Fruit fly (Drosophila melanogaster) whole organism, prepupa: Measurements from ENCODE around the gene Btnd.

Experiments used
- Blimp-1 ChIP-seq: fragments of 200-800 bp; sonication (Bioruptor generic); optimal IDR thresholded peaks from 3 replicates; lab custom pipeline; 2017; ENCODE audit warnings: missing biosample characterization, missing genetic modification characterization, mild to moderate bottlenecking, moderate library complexity, missing genetic modification reagents
- CG11762 ChIP-seq: fragments of 200-800 bp; sonication (Bioruptor generic); optimal IDR thresholded peaks from 3 replicates; lab custom pipeline; 2016; ENCODE audit warnings: missing biosample characterization, missing genetic modification characterization; ENCODE audit not compliant: insufficient read depth
- CG3032 ChIP-seq: fragments of 200-800 bp; optimal IDR thresholded peaks from 2 replicates; lab custom pipeline; 2019; ENCODE audit warnings: missing biosample characterization, mild to moderate bottlenecking, missing genetic modification characterization, moderate library complexity
- CG31627 ChIP-seq: fragments of 200-800 bp; sonication (Bioruptor generic); optimal IDR thresholded peaks from 3 replicates; lab custom pipeline; 2016; ENCODE audit warnings: missing biosample characterization, missing genetic modification characterization
- CG32006 ChIP-seq: fragments of 200-800 bp; sonication (Bioruptor generic); optimal IDR thresholded peaks from 3 replicates; lab custom pipeline; 2017; ENCODE audit warnings: missing biosample characterization, mild to moderate bottlenecking, missing genetic modification characterization
- CG34406 ChIP-seq: fragments of 200-800 bp; sonication (Bioruptor generic); optimal IDR thresholded peaks from 3 replicates; lab custom pipeline; 2016; ENCODE audit warnings: missing biosample characterization, missing genetic modification characterization
- CG6163 ChIP-seq: fragments of 200-800 bp; sonication (Bioruptor generic); IDR thresholded peaks from 3 replicates; pipeline ENCODE4 v1.3.6; 2022; ENCODE audit warnings: missing biosample characterization, missing genetic modification characterization
- CG6854 ChIP-seq: fragments of 200-800 bp; sonication (Bioruptor generic); optimal IDR thresholded peaks from 2 replicates; lab custom pipeline; 2017; ENCODE audit warnings: missing biosample characterization, mild to moderate bottlenecking, missing genetic modification characterization
- CG8119 ChIP-seq: fragments of 200-800 bp; sonication (Bioruptor generic); IDR thresholded peaks from 3 replicates; pipeline ENCODE4 v1.3.6; 2022; ENCODE audit warnings: missing biosample characterization, missing genetic modification characterization
- CG8319 ChIP-seq: fragments of 200-800 bp; sonication (Bioruptor generic); optimal IDR thresholded peaks from 3 replicates; lab custom pipeline; 2016; ENCODE audit warnings: missing biosample characterization, missing genetic modification characterization
- CG8632 ChIP-seq: fragments of 200-800 bp; sonication (Bioruptor generic); optimal IDR thresholded peaks from 3 replicates; lab custom pipeline; 2016; ENCODE audit warnings: missing biosample characterization, missing genetic modification characterization
- CG9139 ChIP-seq: fragments of 200-800 bp; sonication (Bioruptor generic); optimal IDR thresholded peaks from 3 replicates; lab custom pipeline; 2017; ENCODE audit warnings: missing biosample characterization, mild to moderate bottlenecking, missing genetic modification characterization
- Eip75B ChIP-seq: fragments of 200-800 bp; sonication (Bioruptor generic); optimal IDR thresholded peaks from 3 replicates; lab custom pipeline; 2016; ENCODE audit warnings: missing biosample characterization, missing genetic modification characterization
- Eip78C ChIP-seq: fragments of 200-800 bp; sonication (Bioruptor generic); peaks from one replicate; lab custom pipeline; 2016; ENCODE audit warnings: missing biosample characterization, missing genetic modification characterization
- Hr4 ChIP-seq: fragments of 200-800 bp; sonication (Bioruptor generic); optimal IDR thresholded peaks from 3 replicates; lab custom pipeline; 2016; ENCODE audit warnings: missing biosample characterization, missing genetic modification characterization
- Met ChIP-seq: fragments of 200-800 bp; sonication (Bioruptor generic); optimal IDR thresholded peaks from 3 replicates; lab custom pipeline; 2016; ENCODE audit warnings: missing biosample characterization, missing genetic modification characterization
- OdsH ChIP-seq: fragments of 200-800 bp; sonication (Bioruptor generic); optimal IDR thresholded peaks from 3 replicates; lab custom pipeline; 2016; ENCODE audit warnings: missing biosample characterization, missing genetic modification characterization
- Smox ChIP-seq: fragments of 200-800 bp; sonication (Bioruptor generic); optimal IDR thresholded peaks from 3 replicates; lab custom pipeline; 2016; ENCODE audit warnings: missing biosample characterization, missing genetic modification characterization
- Sox14 ChIP-seq: fragments of 200-800 bp; sonication (Bioruptor generic); optimal IDR thresholded peaks from 3 replicates; lab custom pipeline; 2016; ENCODE audit warnings: missing biosample characterization, missing genetic modification characterization
- Sox15 ChIP-seq: fragments of 200-800 bp; sonication (Bioruptor generic); optimal IDR thresholded peaks from 3 replicates; lab custom pipeline; 2016; ENCODE audit warnings: missing biosample characterization, missing genetic modification characterization
- achi ChIP-seq: fragments of 200-800 bp; sonication (Bioruptor generic); optimal IDR thresholded peaks from 3 replicates; lab custom pipeline; 2016; ENCODE audit warnings: missing biosample characterization, missing genetic modification characterization
- acj6 ChIP-seq: fragments of 200-800 bp; sonication (Bioruptor generic); optimal IDR thresholded peaks from 3 replicates; lab custom pipeline; 2016; ENCODE audit warnings: missing biosample characterization, missing genetic modification characterization
- dac ChIP-seq: fragments of 200-800 bp; sonication (Bioruptor generic); optimal IDR thresholded peaks from 2 replicates; lab custom pipeline; 2017; ENCODE audit warnings: missing biosample characterization, mild to moderate bottlenecking, missing genetic modification characterization
- dsx ChIP-seq: fragments of 200-800 bp; optimal IDR thresholded peaks from 3 replicates; lab custom pipeline; 2019; ENCODE audit warnings: missing biosample characterization, mild to moderate bottlenecking, missing genetic modification characterization, moderate library complexity; ENCODE audit not compliant: poor library complexity, severe bottlenecking
- eg ChIP-seq: fragments of 200-800 bp; sonication (Bioruptor generic); IDR thresholded peaks from 3 replicates; pipeline ENCODE4 v1.3.6; 2022; ENCODE audit warnings: missing biosample characterization, missing genetic modification characterization
- esn ChIP-seq: fragments of 200-800 bp; sonication (Bioruptor generic); optimal IDR thresholded peaks from 2 replicates; lab custom pipeline; 2016; ENCODE audit warnings: missing biosample characterization, mild to moderate bottlenecking, missing genetic modification characterization, moderate library complexity
- fkh ChIP-seq: fragments of 200-800 bp; sonication (Bioruptor generic); optimal IDR thresholded peaks from 3 replicates; lab custom pipeline; 2017; ENCODE audit warnings: missing biosample characterization, mild to moderate bottlenecking, missing genetic modification characterization, moderate library complexity
- lz ChIP-seq: fragments of 200-800 bp; sonication (Bioruptor generic); optimal IDR thresholded peaks from 3 replicates; lab custom pipeline; 2016; ENCODE audit warnings: missing biosample characterization, missing genetic modification characterization
- salr ChIP-seq, 2 experiments: fragments of 200-800 bp; sonication (Bioruptor generic); optimal IDR thresholded peaks; 3 replicates each; lab custom pipeline; 2016 to 2018; ENCODE audit warnings: missing biosample characterization in 2 of 2, missing genetic modification characterization in 2 of 2, mild to moderate bottlenecking in 1 of 2
- topi ChIP-seq: fragments of 200-800 bp; sonication (Bioruptor generic); optimal IDR thresholded peaks from 3 replicates; lab custom pipeline; 2016; ENCODE audit warnings: missing biosample characterization, missing genetic modification characterization
- vri ChIP-seq: fragments of 200-800 bp; sonication (Bioruptor generic); optimal IDR thresholded peaks from 3 replicates; lab custom pipeline; 2016; ENCODE audit warnings: missing biosample characterization, mild to moderate bottlenecking, missing genetic modification characterization

Btnd gene

DNA sequence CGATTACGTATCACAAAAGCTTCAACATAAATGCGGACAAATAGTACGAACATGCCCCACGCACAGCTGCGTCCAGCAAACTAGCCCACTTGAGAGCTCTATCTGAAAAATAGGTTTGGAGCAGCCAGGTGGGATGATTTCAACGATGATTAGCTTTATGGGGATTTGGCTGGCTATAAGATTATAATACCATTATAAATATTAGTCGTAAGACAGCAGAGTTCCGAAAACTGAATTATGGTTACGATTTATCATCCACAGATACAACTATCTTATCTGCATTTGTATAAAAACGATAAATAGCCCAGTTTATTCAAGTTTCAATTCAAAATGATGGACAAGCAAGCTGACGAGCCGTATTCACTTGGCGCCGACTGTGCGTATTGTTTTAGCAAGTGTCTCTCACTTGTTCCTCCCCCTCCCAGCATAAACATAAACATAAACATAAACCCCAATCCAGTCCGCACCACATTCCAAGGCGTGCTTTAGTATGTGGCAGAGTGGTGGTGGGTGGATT, 44.5 kb upstream of the Btnd start (continued):
- peak; percentile 68 for TF ChIP-seq fkh
- TF ChIP-seq CG34406 (GFP tag; lab: Kevin White, UChicago): no peak
- no peak for TF ChIP-seq CG6854 (GFP tag; lab: Kevin White, UChicago)
- peak; percentile 53; the same call in 2 of the 3 replicates for TF ChIP-seq eg (GFP tag; lab: Robert Waterston, UW)
- no peak for TF ChIP-seq CG8632 (GFP tag; lab: Kevin White, UChicago)
- peak; percentile 55 for TF ChIP-seq dac (GFP tag; lab: Kevin White, UChicago)
- no peak for TF ChIP-seq Blimp-1
- peak; percentile 67 for TF ChIP-seq Hr4 (GFP tag; lab: Kevin White, UChicago)
- peak; percentile 15 for TF ChIP-seq CG11762 (GFP tag; lab: Kevin White, UChicago)
- TF ChIP-seq CG6163 (GFP tag; lab: Robert Waterston, UW): no peak
- peak; percentile 64; the same call in 2 of the 3 replicates for TF ChIP-seq CG8119 (GFP tag; lab: Robert Waterston, UW)
- TF ChIP-seq Eip75B (GFP tag; lab: Kevin White, UChicago): peak; percentile 16
- peak; percentile 5 for TF ChIP-seq Met
- TF ChIP-seq CG8319 (GFP tag; lab: Kevin White, UChicago): peak; percentile 14

DNA sequence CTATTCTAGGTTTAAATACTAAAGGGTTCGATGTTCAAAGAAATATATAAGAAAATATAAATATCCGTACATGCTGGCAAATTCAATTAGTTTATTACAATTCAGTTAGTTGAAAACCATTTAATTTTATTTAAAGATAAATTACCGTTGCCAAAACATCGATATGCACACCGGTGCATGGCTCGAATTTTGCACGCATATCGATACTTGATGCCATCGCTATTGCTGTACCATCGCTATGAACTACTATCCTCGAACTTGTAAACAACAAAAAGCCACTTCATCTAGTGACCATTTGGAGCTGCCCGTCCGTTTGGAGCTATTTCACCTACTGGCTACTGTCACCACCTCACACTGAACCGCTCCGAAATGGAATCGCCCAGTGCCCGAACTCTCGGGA, 41.8 kb upstream of the Btnd start, which contains the start of gene Josd:
Gene Josd (plus strand): TSS at position 270 of the 400 bp plus-strand sequence.
- TF ChIP-seq Eip78C (peak; percentile 47), eg (GFP tag; lab: Robert Waterston, UW) (0 out of 3 replicates have a peak, but pooled peaks have one; percentile 18), topi (GFP tag; lab: Kevin White, UChicago) (peak; percentile 17), esn (GFP tag; lab: Kevin White, UChicago) (peak; percentile 30), lz (GFP tag; lab: Kevin White, UChicago) (no peak), Sox14 (GFP tag; lab: Kevin White, UChicago) (no peak), fkh (peak; percentile 37)

DNA sequence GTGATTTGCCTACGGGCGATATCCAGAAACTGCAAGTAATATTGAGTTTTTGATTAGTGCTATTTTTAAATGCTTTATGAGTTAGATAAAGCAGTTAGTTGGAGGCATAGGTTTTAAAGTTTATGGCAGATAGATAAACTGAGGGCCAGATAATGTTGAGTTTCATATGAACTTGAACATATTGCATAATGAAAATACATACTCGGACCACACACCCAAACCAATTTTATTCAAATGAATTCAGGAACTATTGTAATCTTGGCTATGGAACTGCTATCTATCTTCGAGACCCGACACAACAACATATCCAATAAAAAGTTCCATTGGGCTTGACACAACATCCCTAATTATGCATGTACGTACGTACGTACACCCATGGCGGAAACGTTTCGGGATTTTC, 40.6 kb upstream of the Btnd start:
- TF ChIP-seq CG6854 (GFP tag; lab: Kevin White, UChicago) (no peak), CG9139 (GFP tag; lab: Kevin White, UChicago) (no peak), Smox (no peak), Sox14 (GFP tag; lab: Kevin White, UChicago) (no peak), Sox15 (GFP tag; lab: Kevin White, UChicago) (no peak), dsx (GFP tag; lab: Kevin White, UChicago) (no peak), CG31627 (GFP tag; lab: Kevin White, UChicago) (no peak), OdsH (GFP tag; lab: Kevin White, UChicago) (no peak), CG3032 (tag; lab: Kevin White, UChicago) (no peak), achi (GFP tag; lab: Kevin White, UChicago) (no peak)
- TF ChIP-seq, all 60 proteins: peak for 0

DNA sequence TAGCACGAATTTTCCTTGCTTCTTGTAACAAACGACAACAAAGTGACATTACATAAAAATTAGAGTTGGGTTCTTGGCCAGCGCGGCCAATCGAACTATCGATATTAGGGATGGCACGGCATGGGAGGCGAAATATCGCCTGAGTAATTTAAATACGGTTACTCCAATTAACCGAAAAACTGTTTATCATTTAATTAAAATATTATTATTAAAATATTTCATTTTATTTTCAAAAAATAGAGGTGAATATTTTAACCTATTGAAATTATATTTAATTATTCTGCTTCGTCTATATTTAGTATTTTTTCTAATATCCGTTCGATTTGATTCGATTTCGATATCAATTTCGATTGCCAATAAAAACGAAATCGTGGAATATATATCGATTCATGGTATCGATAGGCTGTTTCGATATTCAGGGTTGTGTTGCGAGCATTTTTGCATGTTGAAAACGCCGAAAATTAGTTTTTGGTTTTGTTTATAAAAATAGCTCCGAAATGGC, 36.3 kb upstream of the Btnd start, which contains the start of the genes Rbcn-3A and Spx:
Gene Rbcn-3A (minus strand): TSS at position 74 of the 502 bp plus-strand sequence.
Gene Spx (plus strand): TSS at position 409 of the 502 bp plus-strand sequence.
- peak; percentile 20 for TF ChIP-seq CG8632 (GFP tag; lab: Kevin White, UChicago)
- 0 out of 3 replicates have a peak, but pooled peaks have one; percentile 13 for TF ChIP-seq eg (GFP tag; lab: Robert Waterston, UW)
- peak; percentile 47 for TF ChIP-seq achi (GFP tag; lab: Kevin White, UChicago)
- peak; percentile 35 for TF ChIP-seq acj6
- TF ChIP-seq Eip78C: peak; percentile 61
- TF ChIP-seq vri (GFP tag; lab: Kevin White, UChicago): peak; percentile 39
- peak; percentile 42 for TF ChIP-seq esn (GFP tag; lab: Kevin White, UChicago)
- TF ChIP-seq topi (GFP tag; lab: Kevin White, UChicago): peak; percentile 13
- TF ChIP-seq CG32006: no peak
- TF ChIP-seq CG3032 (tag; lab: Kevin White, UChicago): peak; percentile 41
- peak; percentile 45 for TF ChIP-seq dsx (GFP tag; lab: Kevin White, UChicago)
- TF ChIP-seq salr (GFP tag; optimal IDR thresholded peaks at IDR 0.05; lab: Kevin White, UChicago): no peak
- TF ChIP-seq CG9139 (GFP tag; lab: Kevin White, UChicago): no peak
- TF ChIP-seq CG31627 (GFP tag; lab: Kevin White, UChicago): peak; percentile 3
- peak; percentile 10 for TF ChIP-seq CG34406 (GFP tag; lab: Kevin White, UChicago)
- TF ChIP-seq lz (GFP tag; lab: Kevin White, UChicago): peak; percentile 9
